Worm (Caenorhabditis elegans) whole organism, late embryonic: ENCODE results near the gene Y46G5A.28.

Source experiments
- C38D4.7 ChIP-seq: fragments of 200-800 bp; sonication (Bioruptor generic); optimal IDR thresholded peaks from 2 replicates; lab custom pipeline; 2018; ENCODE audit warnings: mild to moderate bottlenecking, missing genetic modification characterization, moderate library complexity, missing compliant biosample characterization
- K02D7.2 ChIP-seq: sonication (generic microtip); optimal IDR thresholded peaks from 2 replicates; lab custom pipeline; 2017; ENCODE audit warnings: mild to moderate bottlenecking, missing genetic modification characterization, missing compliant biosample characterization
- K09A11.1 ChIP-seq: sonication (generic microtip); optimal IDR thresholded peaks from 2 replicates; lab custom pipeline; 2017; ENCODE audit warnings: antibody characterized with exemption, mild to moderate bottlenecking, missing genetic modification characterization, missing compliant biosample characterization; ENCODE audit not compliant: insufficient read depth
- ahr-1 ChIP-seq: sonication (generic microtip); optimal IDR thresholded peaks from 2 replicates; lab custom pipeline; 2016; ENCODE audit warnings: missing genetic modification characterization, missing compliant biosample characterization
- ceh-19 ChIP-seq: fragments of 200-800 bp; sonication (Bioruptor generic); optimal IDR thresholded peaks from 2 replicates; lab custom pipeline; 2018; ENCODE audit warnings: mild to moderate bottlenecking, missing genetic modification characterization, missing compliant biosample characterization
- ceh-2 ChIP-seq: sonication (generic microtip); optimal IDR thresholded peaks from 2 replicates; lab custom pipeline; 2016; ENCODE audit warnings: missing genotype, missing genetic modification characterization, missing compliant biosample characterization
- ceh-22 ChIP-seq: sonication (generic microtip); optimal IDR thresholded peaks from 2 replicates; lab custom pipeline; 2017; ENCODE audit warnings: missing biosample characterization, missing genetic modification characterization
- ceh-45 ChIP-seq: fragments of 200-800 bp; sonication (Bioruptor generic); IDR thresholded peaks from 2 replicates; pipeline ENCODE4 v1.3.6; 2022; ENCODE audit warnings: missing genetic modification reagents, missing genetic modification characterization, missing compliant biosample characterization
- ceh-48 ChIP-seq: sonication (generic microtip); optimal IDR thresholded peaks from 2 replicates; lab custom pipeline; 2016; ENCODE audit warnings: missing genetic modification characterization, inconsistent platforms, missing compliant biosample characterization
- dve-1 ChIP-seq: sonication (generic microtip); optimal IDR thresholded peaks from 2 replicates; lab custom pipeline; 2017; ENCODE audit warnings: antibody characterized with exemption, mild to moderate bottlenecking, missing genetic modification characterization, missing compliant biosample characterization
- elt-2 ChIP-seq: sonication (generic microtip); optimal IDR thresholded peaks from 2 replicates; lab custom pipeline; 2016; ENCODE audit warnings: missing genetic modification reagents, missing genetic modification characterization, missing compliant biosample characterization
- elt-4 ChIP-seq: sonication (generic microtip); optimal IDR thresholded peaks from 2 replicates; lab custom pipeline; 2016; ENCODE audit warnings: missing genetic modification characterization, missing compliant biosample characterization
- eyg-1 ChIP-seq: sonication (generic microtip); optimal IDR thresholded peaks from 2 replicates; lab custom pipeline; 2016; ENCODE audit warnings: missing genotype, missing genetic modification characterization, missing compliant biosample characterization
- fkh-10 ChIP-seq: fragments of 150-350 bp; optimal IDR thresholded peaks from 2 replicates; lab custom pipeline; 2014; ENCODE audit warnings: missing biosample characterization, missing genetic modification reagents, missing genetic modification characterization
- fkh-6 ChIP-seq: sonication (generic microtip); optimal IDR thresholded peaks from 2 replicates; lab custom pipeline; 2016; ENCODE audit warnings: missing genetic modification characterization, missing compliant biosample characterization
- gmeb-2 ChIP-seq: sonication (generic microtip); optimal IDR thresholded peaks from 2 replicates; lab custom pipeline; 2016; ENCODE audit warnings: missing genetic modification characterization, inconsistent platforms, missing compliant biosample characterization
- hlh-13 ChIP-seq: fragments of 200-800 bp; sonication (Bioruptor generic); optimal IDR thresholded peaks from 2 replicates; lab custom pipeline; 2018; ENCODE audit warnings: mild to moderate bottlenecking, missing genetic modification characterization, missing compliant biosample characterization
- hlh-30 ChIP-seq: sonication (generic microtip); optimal IDR thresholded peaks from 2 replicates; lab custom pipeline; 2017; ENCODE audit warnings: antibody characterized with exemption, missing genetic modification characterization, missing compliant biosample characterization; ENCODE audit not compliant: insufficient read depth
- lim-6 ChIP-seq: sonication (generic microtip); optimal IDR thresholded peaks from 2 replicates; lab custom pipeline; 2016; ENCODE audit warnings: missing genetic modification characterization, missing compliant biosample characterization
- lin-11 ChIP-seq: fragments of 200-800 bp; sonication (Bioruptor generic); optimal IDR thresholded peaks from 2 replicates; lab custom pipeline; 2018; ENCODE audit warnings: mild to moderate bottlenecking, missing genetic modification characterization, missing compliant biosample characterization
- mec-3 ChIP-seq: sonication (generic microtip); optimal IDR thresholded peaks from 2 replicates; lab custom pipeline; 2016; ENCODE audit warnings: borderline replicate concordance, missing genetic modification characterization, missing compliant biosample characterization
- nhr-11 ChIP-seq: fragments of 150-350 bp; optimal IDR thresholded peaks from 2 replicates; lab custom pipeline; 2014; ENCODE audit warnings: missing biosample characterization, missing genetic modification characterization
- nhr-232 ChIP-seq: sonication (generic microtip); optimal IDR thresholded peaks from 2 replicates; lab custom pipeline; 2016; ENCODE audit warnings: missing genetic modification characterization, missing compliant biosample characterization
- npax-4 ChIP-seq: sonication (generic microtip); optimal IDR thresholded peaks from 2 replicates; lab custom pipeline; 2016; ENCODE audit warnings: missing genetic modification characterization, missing compliant biosample characterization
- odd-2 ChIP-seq: sonication (generic microtip); optimal IDR thresholded peaks from 2 replicates; lab custom pipeline; 2017; ENCODE audit warnings: antibody characterized with exemption, mild to moderate bottlenecking, missing genetic modification characterization, missing compliant biosample characterization
- pag-3 ChIP-seq: sonication (generic microtip); optimal IDR thresholded peaks from 2 replicates; lab custom pipeline; 2016; ENCODE audit warnings: missing compliant biosample characterization, missing genetic modification characterization, borderline replicate concordance
- pqm-1 ChIP-seq: sonication (generic microtip); optimal IDR thresholded peaks from 2 replicates; lab custom pipeline; 2016; ENCODE audit warnings: missing genetic modification characterization, missing compliant biosample characterization
- pros-1 ChIP-seq: fragments of 150-350 bp; optimal IDR thresholded peaks from 2 replicates; lab custom pipeline; 2014; ENCODE audit warnings: missing biosample characterization, missing genetic modification reagents, missing genetic modification characterization
- sdc-2 ChIP-seq: sonication (generic microtip); optimal IDR thresholded peaks from 2 replicates; lab custom pipeline; 2016; ENCODE audit warnings: missing genotype, missing genetic modification characterization, missing compliant biosample characterization
- syd-9 ChIP-seq: sonication (generic microtip); optimal IDR thresholded peaks from 2 replicates; lab custom pipeline; 2016; ENCODE audit warnings: mild to moderate bottlenecking, missing genetic modification characterization, moderate library complexity, missing compliant biosample characterization
- tbx-2 ChIP-seq: sonication (generic microtip); optimal IDR thresholded peaks from 2 replicates; lab custom pipeline; 2016; ENCODE audit warnings: missing genetic modification characterization, missing compliant biosample characterization
- ttx-3 ChIP-seq: sonication (generic microtip); optimal IDR thresholded peaks from 2 replicates; lab custom pipeline; 2016; ENCODE audit warnings: missing genetic modification reagents, missing genetic modification characterization, missing compliant biosample characterization
- unc-3 ChIP-seq, 2 experiments: fragments of 200-800 bp in 1 of 2; sonication (Bioruptor generic) in 1 of 2; sonication (generic microtip) in 1 of 2; conservative IDR thresholded peaks in 1 of 2; optimal IDR thresholded peaks in 1 of 2; 2 replicates each; pipeline versions ENCODE4 v1.3.6 to Lab custom; 2016 to 2022; ENCODE audit warnings: missing compliant biosample characterization in 2 of 2, missing genetic modification characterization in 2 of 2, missing genetic modification reagents in 1 of 2
- unc-42 ChIP-seq: sonication (generic microtip); optimal IDR thresholded peaks from 2 replicates; lab custom pipeline; 2016; ENCODE audit warnings: missing genotype, missing genetic modification characterization, missing compliant biosample characterization
- unc-55 ChIP-seq: sonication (generic microtip); optimal IDR thresholded peaks from 2 replicates; lab custom pipeline; 2017; ENCODE audit warnings: missing biosample characterization, missing genetic modification reagents, missing genetic modification characterization

The Y46G5A.28 gene

ce11 chrII:12840057-12840456, 10.2 kb upstream of the Y46G5A.28 start, which contains the start of gene lgc-35:
TSS of gene lgc-35 (minus strand) at chrII:12840157.
- TF ChIP-seq unc-55 (GFP tag; lab: Kevin White, UChicago) (no peak), pqm-1 (tag; lab: Kevin White, UChicago) (no peak), eyg-1 (no peak)

ce11 chrII:12847736-12848135, 2.5 kb upstream of the Y46G5A.28 start, which contains the start of gene pes-10:
TSS of gene pes-10 (minus strand) at chrII:12847836.
- TF ChIP-seq K02D7.2 (no peak), ceh-2 (no peak), syd-9 (tag; lab: Kevin White, UChicago) (no peak), mec-3 (tag; lab: Kevin White, UChicago) (no peak), pros-1 (tag; lab: Kevin White, UChicago) (no peak), lim-6 (tag; lab: Kevin White, UChicago) (no peak), ceh-19 (GFP tag; lab: Kevin White, UChicago) (no peak), npax-4 (tag; lab: Kevin White, UChicago) (no peak), nhr-232 (tag; lab: Kevin White, UChicago) (no peak), lin-11 (tag; lab: Kevin White, UChicago) (no peak)

ce11 chrII:12855900-12856299, 5.7 kb downstream of the Y46G5A.28 start, which contains the start of gene Y46G5A.29:
TSS of gene Y46G5A.29 (plus strand) at chrII:12856200.
- TF ChIP-seq mec-3 (tag; lab: Kevin White, UChicago) (no peak), elt-2 (no peak), pqm-1 (tag; lab: Kevin White, UChicago) (no peak)

- TF ChIP-seq ceh-48 (tag; lab: Kevin White, UChicago) (no peak), C38D4.7 (GFP tag; lab: Kevin White, UChicago) (no peak), ttx-3 (tag; lab: Kevin White, UChicago) (no peak), tbx-2 (tag; lab: Kevin White, UChicago) (no peak), nhr-11 (no peak), sdc-2 (no peak), mec-3 (tag; lab: Kevin White, UChicago) (no peak), hlh-13 (GFP tag; lab: Kevin White, UChicago) (no peak), pros-1 (tag; lab: Kevin White, UChicago) (no peak), ceh-45 (GFP tag; lab: Robert Waterston, UW) (no peak), fkh-6 (tag; lab: Kevin White, UChicago) (no peak), elt-4 (tag; lab: Kevin White, UChicago) (no peak), pag-3 (no peak), hlh-30 (tag; lab: Kevin White, UChicago) (no peak)
These were observed 15.4 kb downstream of the Y46G5A.28 start, which contains the start of gene snf-5 for ce11 chrII:12865604-12866003. TSS of gene snf-5 (minus strand) at chrII:12865785.

ce11 chrII:12866079-12866478, 15.8 kb downstream of the Y46G5A.28 start:
- TF ChIP-seq unc-42 (tag; lab: Kevin White, UChicago): no peak
- no peak for TF ChIP-seq K02D7.2
- no peak for TF ChIP-seq fkh-10 (GFP tag; lab: Kevin White, UChicago)
- TF ChIP-seq unc-3 (GFP tag; conservative IDR thresholded peaks at IDR 0.05; lab: Robert Waterston, UW): no peak
- no peak for TF ChIP-seq unc-3 (tag; optimal IDR thresholded peaks at IDR 0.05; lab: Kevin White, UChicago)
- TF ChIP-seq nhr-11: no peak
- TF ChIP-seq gmeb-2 (tag; lab: Kevin White, UChicago): no peak
- TF ChIP-seq K09A11.1 (tag; lab: Kevin White, UChicago): no peak
- no peak for TF ChIP-seq dve-1 (tag; lab: Kevin White, UChicago)
- TF ChIP-seq odd-2 (tag; lab: Kevin White, UChicago): no peak
- TF ChIP-seq ahr-1 (tag; lab: Kevin White, UChicago): no peak
- TF ChIP-seq elt-4 (tag; lab: Kevin White, UChicago): no peak
- no peak for TF ChIP-seq ceh-22 (tag; lab: Kevin White, UChicago)
